Fruit fly (Drosophila melanogaster) whole organism, embryonic: ENCODE measurements around the gene Trl.

Experiments used
- Aef1 ChIP-seq: fragments of 200-800 bp; sonication (Bioruptor generic); IDR thresholded peaks from 3 replicates; pipeline ENCODE4 v1.3.6; 2022; ENCODE audit warnings: missing biosample characterization, missing genetic modification characterization
- Asciz ChIP-seq: fragments of 200-800 bp; sonication (Bioruptor generic); optimal IDR thresholded peaks from 2 replicates; lab custom pipeline; 2017; ENCODE audit warnings: missing biosample characterization, mild to moderate bottlenecking, missing genetic modification characterization, missing genetic modification reagents
- CG10267 ChIP-seq: fragments of 200-800 bp; sonication (Bioruptor generic); optimal IDR thresholded peaks from 2 replicates; lab custom pipeline; 2018; ENCODE audit warnings: missing biosample characterization, mild to moderate bottlenecking, missing genetic modification characterization, moderate library complexity
- CG10654 ChIP-seq: fragments of 200-800 bp; sonication (Bioruptor generic); optimal IDR thresholded peaks from 2 replicates; lab custom pipeline; 2016; ENCODE audit warnings: missing biosample characterization, missing genetic modification characterization
- CG10979 ChIP-seq: fragments of 200-800 bp; sonication (Bioruptor generic); optimal IDR thresholded peaks from 2 replicates; lab custom pipeline; 2018; ENCODE audit warnings: missing biosample characterization, mild to moderate bottlenecking, missing genetic modification characterization, moderate library complexity
- CG11456 ChIP-seq: fragments of 200-800 bp; sonication (Bioruptor generic); IDR thresholded peaks from 3 replicates; pipeline ENCODE4 v1.3.6; 2022; ENCODE audit warnings: missing biosample characterization, missing genetic modification characterization
- CG14860 ChIP-seq: fragments of 200-800 bp; sonication (Bioruptor generic); IDR thresholded peaks from 3 replicates; pipeline ENCODE4 v1.3.6; 2022; ENCODE audit warnings: missing biosample characterization, missing genetic modification characterization; ENCODE audit not compliant: partially characterized antibody
- CG1603 ChIP-seq: fragments of 200-800 bp; sonication (Bioruptor generic); optimal IDR thresholded peaks from 2 replicates; lab custom pipeline; 2019; ENCODE audit warnings: missing biosample characterization, mild to moderate bottlenecking, missing genetic modification characterization, moderate library complexity
- CG17359 ChIP-seq: fragments of 200-800 bp; sonication (Bioruptor generic); optimal IDR thresholded peaks from 3 replicates; lab custom pipeline; 2018; ENCODE audit warnings: missing biosample characterization, mild to moderate bottlenecking, missing genetic modification characterization, moderate library complexity
- CG17802 ChIP-seq: fragments of 200-800 bp; sonication (Bioruptor generic); optimal IDR thresholded peaks from 2 replicates; lab custom pipeline; 2018; ENCODE audit warnings: missing biosample characterization, mild to moderate bottlenecking, missing genetic modification characterization, moderate library complexity
- CG18764 ChIP-seq: fragments of 200-800 bp; sonication (Bioruptor generic); optimal IDR thresholded peaks from 3 replicates; lab custom pipeline; 2016; ENCODE audit warnings: missing biosample characterization, missing genetic modification characterization
- CG2116 ChIP-seq: fragments of 200-800 bp; sonication (Bioruptor generic); optimal IDR thresholded peaks from 3 replicates; lab custom pipeline; 2018; ENCODE audit warnings: missing biosample characterization, mild to moderate bottlenecking, missing genetic modification characterization
- CG2202 ChIP-seq: fragments of 200-800 bp; sonication (Bioruptor generic); optimal IDR thresholded peaks from 2 replicates; lab custom pipeline; 2018; ENCODE audit warnings: missing biosample characterization, mild to moderate bottlenecking, missing genetic modification characterization
- CG6765 ChIP-seq: fragments of 200-800 bp; sonication (Bioruptor generic); optimal IDR thresholded peaks from 3 replicates; lab custom pipeline; 2017; ENCODE audit warnings: missing biosample characterization, mild to moderate bottlenecking, missing genetic modification characterization
- CG8765 ChIP-seq: fragments of 200-800 bp; sonication (Bioruptor generic); IDR thresholded peaks from 2 replicates; pipeline ENCODE4 v1.3.6; 2022; ENCODE audit warnings: missing biosample characterization, missing genetic modification characterization
- CG9437 ChIP-seq: fragments of 200-800 bp; sonication (Bioruptor generic); optimal IDR thresholded peaks from 2 replicates; lab custom pipeline; 2018; ENCODE audit warnings: missing biosample characterization, mild to moderate bottlenecking, missing genetic modification characterization
- CG9727 ChIP-seq: fragments of 200-800 bp; sonication (Bioruptor generic); optimal IDR thresholded peaks from 3 replicates; lab custom pipeline; 2017; ENCODE audit warnings: missing biosample characterization, mild to moderate bottlenecking, missing genetic modification characterization
- D19B ChIP-seq: fragments of 200-800 bp; sonication (Bioruptor generic); optimal IDR thresholded peaks from 2 replicates; lab custom pipeline; 2017; ENCODE audit warnings: missing biosample characterization, mild to moderate bottlenecking, missing genetic modification characterization
- Deaf1 ChIP-seq: fragments of 200-800 bp; optimal IDR thresholded peaks from 3 replicates; lab custom pipeline; 2019; ENCODE audit warnings: missing biosample characterization, mild to moderate bottlenecking, missing genetic modification characterization, moderate library complexity
- Dref ChIP-seq: fragments of 200-800 bp; sonication (Bioruptor generic); IDR thresholded peaks from 2 replicates; pipeline ENCODE4 v1.3.6; 2022; ENCODE audit warnings: missing biosample characterization, missing genetic modification characterization
- Drgx ChIP-seq: fragments of 200-800 bp; sonication (Bioruptor generic); IDR thresholded peaks from 2 replicates; pipeline ENCODE4 v1.3.6; 2022; ENCODE audit warnings: missing biosample characterization, missing genetic modification characterization
- Eip74EF ChIP-seq, 2 experiments: fragments of 200-800 bp in 1 of 2; fragments of >200 bp in 1 of 2; sonication (Bioruptor generic) in 1 of 2; optimal IDR thresholded peaks; 2 replicates each; lab custom pipeline; 2017 to 2019; ENCODE audit warnings: missing biosample characterization in 2 of 2, missing genetic modification characterization in 2 of 2, mild to moderate bottlenecking in 1 of 2, moderate library complexity in 1 of 2
- Ets65A ChIP-seq: fragments of 200-800 bp; sonication (Bioruptor generic); peaks from one replicate; lab custom pipeline; 2016; ENCODE audit warnings: missing biosample characterization, missing genetic modification characterization
- Fer3 ChIP-seq: fragments of 200-800 bp; sonication (Bioruptor generic); optimal IDR thresholded peaks from 2 replicates; lab custom pipeline; 2018; ENCODE audit warnings: missing biosample characterization, mild to moderate bottlenecking, missing genetic modification characterization, moderate library complexity
- Lhr ChIP-seq: fragments of 200-800 bp; sonication (Bioruptor generic); optimal IDR thresholded peaks from 3 replicates; lab custom pipeline; 2017; ENCODE audit warnings: mild to moderate bottlenecking, missing biosample characterization, missing genetic modification reagents, missing genetic modification characterization
- Ravus ChIP-seq: fragments of 200-800 bp; sonication (Bioruptor generic); IDR thresholded peaks from 2 replicates; pipeline ENCODE4 v1.3.6; 2022; ENCODE audit warnings: missing biosample characterization, missing genetic modification characterization
- Side ChIP-seq: fragments of 200-800 bp; sonication (Bioruptor generic); optimal IDR thresholded peaks from 2 replicates; lab custom pipeline; 2016; ENCODE audit warnings: missing biosample characterization, missing genetic modification characterization
- Xbp1 ChIP-seq: fragments of 200-800 bp; sonication (Bioruptor generic); optimal IDR thresholded peaks from 3 replicates; lab custom pipeline; 2016; ENCODE audit warnings: missing biosample characterization, mild to moderate bottlenecking, missing genetic modification characterization
- az2 ChIP-seq: fragments of 200-800 bp; sonication (Bioruptor generic); optimal IDR thresholded peaks from 3 replicates; lab custom pipeline; 2016; ENCODE audit warnings: missing biosample characterization, missing genetic modification characterization
- cato ChIP-seq: fragments of 200-800 bp; sonication (Bioruptor generic); optimal IDR thresholded peaks from 2 replicates; lab custom pipeline; 2016; ENCODE audit warnings: missing biosample characterization, missing genetic modification characterization, borderline replicate concordance
- chn ChIP-seq: fragments of 200-800 bp; sonication (Bioruptor generic); optimal IDR thresholded peaks from 2 replicates; lab custom pipeline; 2016; ENCODE audit warnings: missing biosample characterization, missing genetic modification characterization
- dan ChIP-seq: fragments of 200-800 bp; sonication (Bioruptor generic); IDR thresholded peaks from 2 replicates; pipeline ENCODE4 v1.3.6; 2022; ENCODE audit warnings: missing biosample characterization, missing genetic modification characterization
- danr ChIP-seq: fragments of 200-800 bp; sonication (Bioruptor generic); IDR thresholded peaks from 2 replicates; pipeline ENCODE4 v1.3.6; 2022; ENCODE audit warnings: missing biosample characterization, missing genetic modification characterization
- dmrt99B ChIP-seq: fragments of 200-800 bp; sonication (Bioruptor generic); optimal IDR thresholded peaks from 2 replicates; lab custom pipeline; 2018; ENCODE audit warnings: missing biosample characterization, mild to moderate bottlenecking, missing genetic modification characterization, moderate library complexity
- emc ChIP-seq: fragments of 200-800 bp; sonication (Bioruptor generic); optimal IDR thresholded peaks from 2 replicates; lab custom pipeline; 2016; ENCODE audit warnings: missing biosample characterization, missing genetic modification characterization
- fru ChIP-seq: fragments of >200 bp; optimal IDR thresholded peaks from 2 replicates; lab custom pipeline; 2017
- fu2 ChIP-seq: fragments of 200-800 bp; sonication (Bioruptor generic); optimal IDR thresholded peaks from 2 replicates; lab custom pipeline; 2016; ENCODE audit warnings: missing biosample characterization, missing genetic modification characterization
- gfzf ChIP-seq: fragments of 200-800 bp; sonication (Bioruptor generic); optimal IDR thresholded peaks from 2 replicates; lab custom pipeline; 2016; ENCODE audit warnings: missing biosample characterization, mild to moderate bottlenecking, missing genetic modification characterization, moderate library complexity
- gro ChIP-seq: fragments of 200-800 bp; sonication (Bioruptor generic); optimal IDR thresholded peaks from 2 replicates; lab custom pipeline; 2016; ENCODE audit warnings: missing biosample characterization, missing genetic modification characterization
- lmd ChIP-seq: fragments of 200-800 bp; sonication (Bioruptor generic); IDR thresholded peaks from 2 replicates; pipeline ENCODE4 v1.3.6; 2022; ENCODE audit warnings: missing biosample characterization, missing genetic modification characterization
- nerfin-2 ChIP-seq: fragments of 200-800 bp; sonication (Bioruptor generic); IDR thresholded peaks from 2 replicates; pipeline ENCODE4 v1.3.6; 2022; ENCODE audit warnings: missing biosample characterization, missing genetic modification characterization; ENCODE audit not compliant: partially characterized antibody
- onecut ChIP-seq: fragments of 200-800 bp; sonication (Bioruptor generic); IDR thresholded peaks from 2 replicates; pipeline ENCODE4 v1.3.6; 2022; ENCODE audit warnings: missing biosample characterization, missing genetic modification characterization
- pzg ChIP-seq: fragments of 200-800 bp; sonication (Bioruptor generic); optimal IDR thresholded peaks from 3 replicates; lab custom pipeline; 2018; ENCODE audit warnings: missing biosample characterization, mild to moderate bottlenecking, missing genetic modification characterization, moderate library complexity
- seq ChIP-seq: fragments of 200-800 bp; sonication (Bioruptor generic); IDR thresholded peaks from 2 replicates; pipeline ENCODE4 v1.3.6; 2022; ENCODE audit warnings: missing biosample characterization, missing genetic modification characterization
- tin ChIP-seq: fragments of 200-800 bp; sonication (Bioruptor generic); optimal IDR thresholded peaks from 3 replicates; lab custom pipeline; 2016; ENCODE audit warnings: missing biosample characterization, missing genetic modification characterization
- vfl ChIP-seq: fragments of 200-800 bp; sonication (Bioruptor generic); optimal IDR thresholded peaks from 2 replicates; lab custom pipeline; 2016; ENCODE audit warnings: missing biosample characterization, missing genetic modification characterization

Gene Trl

DNA sequence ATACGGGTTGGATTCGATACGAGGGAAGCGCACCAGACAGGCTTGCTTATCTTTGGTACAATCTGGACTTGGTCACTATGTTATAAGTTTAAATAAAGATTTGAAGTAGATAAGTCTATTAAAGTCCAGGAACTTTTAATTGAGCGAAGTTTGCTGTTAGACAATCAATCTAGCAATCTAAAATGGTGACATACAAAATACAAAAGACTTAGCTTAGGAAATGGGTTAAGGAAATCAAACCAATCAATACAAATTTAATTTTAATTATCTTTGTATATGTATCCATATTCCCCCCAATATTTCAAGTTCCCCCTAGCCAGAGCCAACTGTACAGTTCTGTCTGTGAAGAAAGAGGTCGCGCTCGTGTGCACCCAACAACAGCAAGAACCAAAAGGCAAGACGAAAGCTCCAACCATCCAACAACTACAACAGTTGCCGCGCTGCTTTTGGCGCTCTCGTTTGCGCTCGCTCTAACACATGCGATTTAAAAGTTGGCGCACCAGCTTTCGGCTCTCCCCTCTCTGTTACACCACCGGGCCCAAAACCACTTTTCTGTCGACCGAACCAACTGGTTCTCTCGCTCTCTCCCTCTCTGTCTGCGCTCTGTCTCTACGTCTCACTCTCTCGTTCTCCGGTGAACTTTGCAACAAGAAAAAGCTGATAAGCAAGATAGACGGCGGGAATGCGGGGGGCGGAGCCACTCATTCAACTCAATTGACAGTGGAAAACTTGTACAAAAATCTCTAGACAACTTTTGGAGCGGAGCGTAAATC is 4.7 kb downstream of the Trl start (continued):
- TF ChIP-seq Drgx (GFP tag; lab: Robert Waterston, UW) (peak; percentile 84), dan (GFP tag; lab: Robert Waterston, UW) (no peak), CG2116 (GFP tag; lab: Kevin White, UChicago) (peak; percentile 26), Lhr (GFP tag; lab: Kevin White, UChicago) (no peak), gro (GFP tag; lab: Kevin White, UChicago) (peak; percentile 53), tin (GFP tag; lab: Kevin White, UChicago) (peak; percentile 80), Dref (GFP tag; lab: Robert Waterston, UW) (no peak), CG10654 (peak; percentile 72), lmd (GFP tag; lab: Robert Waterston, UW) (peak; percentile 91), CG10267 (tag; lab: Kevin White, UChicago) (peak; percentile 71), CG10979 (peak; percentile 77), CG17802 (tag; lab: Kevin White, UChicago) (no peak), CG1603 (tag; lab: Kevin White, UChicago) (peak; percentile 43), Aef1 (GFP tag; lab: Robert Waterston, UW) (peak; percentile 83), CG8765 (GFP tag; lab: Robert Waterston, UW) (0 out of 2 replicates have a peak, but pooled peaks have one; percentile 29), seq (GFP tag; lab: Robert Waterston, UW) (peak; percentile 89), emc (GFP tag; lab: Kevin White, UChicago) (peak; percentile 54), Deaf1 (peak; percentile 62), chn (GFP tag; lab: Kevin White, UChicago) (peak; percentile 66), CG9727 (GFP tag; lab: Kevin White, UChicago) (peak; percentile 93), dmrt99B (tag; lab: Kevin White, UChicago) (peak; percentile 95), az2 (peak; percentile 81), Asciz (peak; percentile 85), Ets65A (GFP tag; lab: Kevin White, UChicago) (peak; percentile 98), onecut (GFP tag; lab: Robert Waterston, UW) (peak; percentile 38), danr (GFP tag; lab: Robert Waterston, UW) (peak; percentile 61), CG9437 (GFP tag; lab: Kevin White, UChicago) (peak; percentile 89), Fer3 (tag; lab: Kevin White, UChicago) (peak; percentile 86), CG2202 (tag; lab: Kevin White, UChicago) (peak; percentile 38), vfl (GFP tag; lab: Kevin White, UChicago) (peak; percentile 76), gfzf (no peak), Xbp1 (GFP tag; lab: Kevin White, UChicago) (peak; percentile 83), Eip74EF (GFP tag; optimal IDR thresholded peaks at IDR 0.05; lab: Kevin White, UChicago) (peak in 1 of 2 experiments; percentile 81), Side (GFP tag; lab: Kevin White, UChicago) (peak; percentile 67), CG6765 (GFP tag; lab: Kevin White, UChicago) (peak; percentile 87), fu2 (GFP tag; lab: Kevin White, UChicago) (peak; percentile 86), pzg (no peak), CG11456 (GFP tag; lab: Robert Waterston, UW) (peak; percentile 87), CG18764 (GFP tag; lab: Kevin White, UChicago) (peak; percentile 17), nerfin-2 (GFP tag; lab: Robert Waterston, UW) (no peak), CG14860 (GFP tag; lab: Robert Waterston, UW) (no peak), fru (lab: Kevin White, UChicago) (no peak), D19B (GFP tag; lab: Kevin White, UChicago) (peak; percentile 80), CG17359 (tag; lab: Kevin White, UChicago) (peak; percentile 87), cato (peak; percentile 77), Ravus (GFP tag; lab: Robert Waterston, UW) (peak; percentile 30)
